Fruit fly (Drosophila melanogaster) whole organism, embryonic: ENCODE measurements around the gene CG32147.

ENCODE experiments used
- Bdp1 ChIP-seq: fragments of 200-800 bp; sonication (Bioruptor generic); optimal IDR thresholded peaks from 3 replicates; lab custom pipeline; 2016; ENCODE audit warnings: missing biosample characterization, missing genetic modification characterization
- CG1024 ChIP-seq: fragments of 200-800 bp; sonication (Bioruptor generic); IDR thresholded peaks from 2 replicates; pipeline ENCODE4 v1.3.6; 2022; ENCODE audit warnings: missing biosample characterization, missing genetic modification characterization
- CG11085 ChIP-seq: fragments of 200-800 bp; sonication (Bioruptor generic); IDR thresholded peaks from 2 replicates; pipeline ENCODE4 v1.3.6; 2022; ENCODE audit warnings: missing biosample characterization, missing genetic modification characterization
- CG12071 ChIP-seq: fragments of 200-800 bp; sonication (Bioruptor generic); optimal IDR thresholded peaks from 3 replicates; lab custom pipeline; 2018; ENCODE audit warnings: missing biosample characterization, mild to moderate bottlenecking, missing genetic modification characterization
- CG13287 ChIP-seq: fragments of 200-800 bp; sonication (Bioruptor generic); IDR thresholded peaks from 2 replicates; pipeline ENCODE4 v1.3.6; 2022; ENCODE audit warnings: missing biosample characterization, missing genetic modification characterization; ENCODE audit not compliant: partially characterized antibody
- CG13894 ChIP-seq: fragments of 200-800 bp; sonication (Bioruptor generic); optimal IDR thresholded peaks from 3 replicates; lab custom pipeline; 2018; ENCODE audit warnings: missing biosample characterization, mild to moderate bottlenecking, missing genetic modification characterization, moderate library complexity
- CG14441 ChIP-seq: fragments of 200-800 bp; sonication (Bioruptor generic); IDR thresholded peaks from 2 replicates; pipeline ENCODE4 v1.3.6; 2022; ENCODE audit warnings: missing biosample characterization, missing genetic modification characterization
- CG1832 ChIP-seq: fragments of 200-800 bp; sonication (Bioruptor generic); optimal IDR thresholded peaks from 2 replicates; lab custom pipeline; 2017; ENCODE audit warnings: missing biosample characterization, mild to moderate bottlenecking, missing genetic modification characterization, inconsistent platforms
- CG2199 ChIP-seq: fragments of 200-800 bp; sonication (Bioruptor generic); IDR thresholded peaks from 3 replicates; pipeline ENCODE4 v1.3.6; 2022; ENCODE audit warnings: missing biosample characterization, missing genetic modification characterization
- CG2712 ChIP-seq: fragments of 200-800 bp; optimal IDR thresholded peaks from 3 replicates; lab custom pipeline; 2019; ENCODE audit warnings: missing biosample characterization, mild to moderate bottlenecking, missing genetic modification characterization, moderate library complexity
- CG2889 ChIP-seq: fragments of 200-800 bp; sonication (Bioruptor generic); IDR thresholded peaks from 3 replicates; pipeline ENCODE4 v1.3.6; 2022; ENCODE audit warnings: missing biosample characterization, missing genetic modification characterization
- CG4328 ChIP-seq: fragments of 200-800 bp; sonication (Bioruptor generic); optimal IDR thresholded peaks from 3 replicates; lab custom pipeline; 2017; ENCODE audit warnings: missing biosample characterization, missing genetic modification reagents, missing genetic modification characterization
- CG6272 ChIP-seq: fragments of 200-800 bp; sonication (Bioruptor generic); IDR thresholded peaks from 2 replicates; pipeline ENCODE4 v1.3.6; 2022; ENCODE audit warnings: missing biosample characterization, missing genetic modification characterization
- CG6854 ChIP-seq: fragments of 200-800 bp; sonication (Bioruptor generic); optimal IDR thresholded peaks from 3 replicates; lab custom pipeline; 2017; ENCODE audit warnings: missing biosample characterization, mild to moderate bottlenecking, missing genetic modification characterization
- CG7786 ChIP-seq: fragments of 200-800 bp; sonication (Bioruptor generic); optimal IDR thresholded peaks from 2 replicates; lab custom pipeline; 2016; ENCODE audit warnings: missing biosample characterization, missing genetic modification characterization
- CG8290 ChIP-seq, 3 experiments: fragments of 200-800 bp; sonication (Bioruptor generic); optimal IDR thresholded peaks; 2 replicates each; lab custom pipeline; 2016 to 2019; ENCODE audit warnings: missing biosample characterization in 3 of 3, missing genetic modification characterization in 3 of 3, mild to moderate bottlenecking in 2 of 3, moderate library complexity in 1 of 3
- CG8388 ChIP-seq: fragments of 200-800 bp; sonication (Bioruptor generic); optimal IDR thresholded peaks from 2 replicates; lab custom pipeline; 2019; ENCODE audit warnings: missing biosample characterization, mild to moderate bottlenecking, missing genetic modification characterization, moderate library complexity
- CG8944 ChIP-seq: fragments of 200-800 bp; sonication (Bioruptor generic); optimal IDR thresholded peaks from 3 replicates; lab custom pipeline; 2016; ENCODE audit warnings: missing biosample characterization, missing genetic modification characterization
- CG9609 ChIP-seq: fragments of 200-800 bp; sonication (Bioruptor generic); optimal IDR thresholded peaks from 3 replicates; lab custom pipeline; 2016; ENCODE audit warnings: missing biosample characterization, missing genetic modification characterization
- CrebB ChIP-seq: fragments of 200-800 bp; sonication (Bioruptor generic); optimal IDR thresholded peaks from 3 replicates; lab custom pipeline; 2018; ENCODE audit warnings: missing biosample characterization, mild to moderate bottlenecking, missing genetic modification characterization
- D ChIP-seq, 2 experiments: fragments of 200-800 bp in 1 of 2; fragments of >200 bp in 1 of 2; sonication (Bioruptor generic) in 1 of 2; optimal IDR thresholded peaks; 2 replicates in 1 of 2; 3 replicates in 1 of 2; lab custom pipeline; 2017; ENCODE audit warnings: mild to moderate bottlenecking in 1 of 2, missing biosample characterization in 1 of 2, missing genetic modification characterization in 1 of 2, missing genetic modification reagents in 1 of 2
- D19A ChIP-seq: fragments of 200-800 bp; optimal IDR thresholded peaks from 3 replicates; lab custom pipeline; 2019; ENCODE audit warnings: missing biosample characterization, mild to moderate bottlenecking, missing genetic modification characterization, moderate library complexity
- Fer2 ChIP-seq: fragments of 200-800 bp; sonication (Bioruptor generic); optimal IDR thresholded peaks from 2 replicates; lab custom pipeline; 2018; ENCODE audit warnings: missing biosample characterization, mild to moderate bottlenecking, missing genetic modification characterization, moderate library complexity
- Hsf ChIP-seq: fragments of 200-800 bp; sonication (Bioruptor generic); optimal IDR thresholded peaks from 3 replicates; lab custom pipeline; 2016; ENCODE audit warnings: missing biosample characterization, missing genetic modification characterization
- Lpt ChIP-seq: fragments of >200 bp; optimal IDR thresholded peaks from 2 replicates; lab custom pipeline; 2018; ENCODE audit warnings: missing biosample characterization, missing genetic modification characterization
- MBD-R2 ChIP-seq: fragments of 200-800 bp; sonication (Bioruptor generic); IDR thresholded peaks from 2 replicates; pipeline ENCODE4 v1.3.6; 2022; ENCODE audit warnings: missing biosample characterization, missing genetic modification characterization
- Mrtf ChIP-seq: fragments of 200-800 bp; sonication (Bioruptor generic); IDR thresholded peaks from 3 replicates; pipeline ENCODE4 v1.3.6; 2022; ENCODE audit warnings: missing biosample characterization, missing genetic modification characterization
- Nf-YC ChIP-seq: fragments of 200-800 bp; optimal IDR thresholded peaks from 3 replicates; lab custom pipeline; 2019; ENCODE audit warnings: missing biosample characterization, mild to moderate bottlenecking, missing genetic modification characterization, moderate library complexity
- Rfx ChIP-seq: fragments of 200-800 bp; sonication (Bioruptor generic); IDR thresholded peaks from 2 replicates; pipeline ENCODE4 v1.3.6; 2022; ENCODE audit warnings: missing biosample characterization, missing genetic modification characterization
- Ssrp ChIP-seq: fragments of 200-800 bp; sonication (Bioruptor generic); optimal IDR thresholded peaks from 2 replicates; lab custom pipeline; 2018; ENCODE audit warnings: missing biosample characterization, mild to moderate bottlenecking, missing genetic modification characterization, moderate library complexity
- Xbp1 ChIP-seq: fragments of 200-800 bp; sonication (Bioruptor generic); optimal IDR thresholded peaks from 3 replicates; lab custom pipeline; 2016; ENCODE audit warnings: missing biosample characterization, mild to moderate bottlenecking, missing genetic modification characterization
- YL-1 ChIP-seq: fragments of 200-800 bp; sonication (Bioruptor generic); optimal IDR thresholded peaks from 3 replicates; lab custom pipeline; 2017; ENCODE audit warnings: missing biosample characterization, mild to moderate bottlenecking, missing genetic modification characterization
- ato ChIP-seq: fragments of 200-800 bp; sonication (Bioruptor generic); IDR thresholded peaks from 2 replicates; pipeline ENCODE4 v1.3.6; 2022; ENCODE audit warnings: missing biosample characterization, missing genetic modification characterization; ENCODE audit not compliant: partially characterized antibody
- bigmax ChIP-seq: fragments of 200-800 bp; sonication (Bioruptor generic); optimal IDR thresholded peaks from 2 replicates; lab custom pipeline; 2018; ENCODE audit warnings: missing biosample characterization, mild to moderate bottlenecking, missing genetic modification characterization
- bsh ChIP-seq, 2 experiments: fragments of 200-800 bp; sonication (Bioruptor generic); optimal IDR thresholded peaks; 2 replicates each; lab custom pipeline; 2017 to 2018; ENCODE audit warnings: mild to moderate bottlenecking in 2 of 2, missing biosample characterization in 2 of 2, missing genetic modification characterization in 2 of 2, moderate library complexity in 1 of 2
- cwo ChIP-seq: fragments of 200-800 bp; sonication (Bioruptor generic); optimal IDR thresholded peaks from 3 replicates; lab custom pipeline; 2017; ENCODE audit warnings: missing biosample characterization, missing genetic modification characterization, mild to moderate bottlenecking, moderate library complexity, missing genetic modification reagents
- dmrt99B ChIP-seq: fragments of 200-800 bp; sonication (Bioruptor generic); optimal IDR thresholded peaks from 2 replicates; lab custom pipeline; 2018; ENCODE audit warnings: missing biosample characterization, mild to moderate bottlenecking, missing genetic modification characterization, moderate library complexity
- ewg ChIP-seq: fragments of 200-800 bp; sonication (Bioruptor generic); optimal IDR thresholded peaks from 3 replicates; lab custom pipeline; 2017; ENCODE audit warnings: mild to moderate bottlenecking, missing biosample characterization, missing genetic modification reagents, missing genetic modification characterization
- gro ChIP-seq: fragments of 200-800 bp; sonication (Bioruptor generic); optimal IDR thresholded peaks from 2 replicates; lab custom pipeline; 2016; ENCODE audit warnings: missing biosample characterization, missing genetic modification characterization
- her ChIP-seq: fragments of 200-800 bp; sonication (Bioruptor generic); optimal IDR thresholded peaks from 2 replicates; lab custom pipeline; 2016; ENCODE audit warnings: missing biosample characterization, missing genetic modification characterization
- kay ChIP-seq: fragments of 200-800 bp; sonication (Bioruptor generic); optimal IDR thresholded peaks from 2 replicates; lab custom pipeline; 2016; ENCODE audit warnings: missing biosample characterization, missing genetic modification characterization
- knrl ChIP-seq: fragments of 200-800 bp; sonication (Bioruptor generic); IDR thresholded peaks from 3 replicates; pipeline ENCODE4 v1.3.6; 2022; ENCODE audit warnings: missing biosample characterization, missing genetic modification characterization; ENCODE audit not compliant: partially characterized antibody
- lmd ChIP-seq: fragments of 200-800 bp; sonication (Bioruptor generic); IDR thresholded peaks from 2 replicates; pipeline ENCODE4 v1.3.6; 2022; ENCODE audit warnings: missing biosample characterization, missing genetic modification characterization
- org-1 ChIP-seq: fragments of 200-800 bp; sonication (Bioruptor generic); optimal IDR thresholded peaks from 2 replicates; lab custom pipeline; 2017; ENCODE audit warnings: missing biosample characterization, missing genetic modification characterization
- otp ChIP-seq: fragments of 200-800 bp; sonication (Bioruptor generic); IDR thresholded peaks from 3 replicates; pipeline ENCODE4, ENCODE4 v1.3.6; 2022; ENCODE audit warnings: missing biosample characterization, missing genetic modification characterization
- p53 ChIP-seq: fragments of 200-800 bp; sonication (Bioruptor generic); optimal IDR thresholded peaks from 2 replicates; lab custom pipeline; 2016; ENCODE audit warnings: missing biosample characterization, missing genetic modification characterization
- ssp ChIP-seq: fragments of 200-800 bp; sonication (Bioruptor generic); IDR thresholded peaks from 2 replicates; pipeline ENCODE4 v1.3.6; 2022; ENCODE audit warnings: missing biosample characterization, missing genetic modification characterization
- tx ChIP-seq: fragments of 200-800 bp; sonication (Bioruptor generic); optimal IDR thresholded peaks from 2 replicates; lab custom pipeline; 2016; ENCODE audit warnings: missing biosample characterization, missing genetic modification characterization

Gene CG32147

DNA sequence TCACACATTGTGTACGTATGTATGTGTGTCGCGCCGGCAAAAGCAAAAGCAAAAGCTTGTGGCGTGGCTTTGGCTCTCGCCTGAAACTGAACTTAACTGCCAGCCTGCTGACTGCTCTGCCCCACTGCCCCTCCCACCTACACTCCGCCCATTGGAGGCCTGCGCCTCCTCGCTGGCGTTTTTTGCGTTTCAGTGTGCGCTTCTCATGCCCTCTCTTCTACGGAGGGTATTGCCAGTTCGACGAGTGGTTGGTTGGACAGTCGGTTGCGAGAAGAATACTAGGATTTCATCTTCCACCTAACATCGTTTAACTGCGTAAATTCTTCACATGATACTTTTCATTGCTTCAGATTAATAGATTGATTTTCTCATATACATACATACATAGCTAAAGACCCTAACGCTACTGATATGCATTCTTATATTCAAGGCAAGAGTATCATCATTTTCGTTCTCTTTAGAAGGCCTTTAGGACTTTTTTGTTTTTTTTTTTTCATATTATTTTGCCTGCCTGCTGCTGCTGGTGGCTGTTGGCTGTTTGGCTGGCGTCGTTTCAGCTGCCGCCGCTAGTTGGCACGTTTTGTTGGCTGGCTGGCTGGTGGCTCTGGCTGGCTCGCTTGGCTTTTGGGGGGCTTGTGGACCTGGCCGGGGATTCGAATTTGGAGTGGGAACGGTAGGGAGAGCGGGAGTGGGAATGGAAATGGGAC is 38.9 kb downstream of the CG32147 start (continued):
- no peak for TF ChIP-seq otp (GFP tag; lab: Robert Waterston, UW)
- peak; percentile 25 for TF ChIP-seq cwo (GFP tag; lab: Kevin White, UChicago)
- TF ChIP-seq CG6272 (GFP tag; lab: Robert Waterston, UW), result no peak
- peak; percentile 51 for TF ChIP-seq CG9609
- no peak for TF ChIP-seq ato (GFP tag; lab: Robert Waterston, UW)
- TF ChIP-seq Lpt, result no peak
- TF ChIP-seq kay (GFP tag; lab: Kevin White, UChicago), result no peak
- TF ChIP-seq YL-1, result no peak
- no peak for TF ChIP-seq CG11085 (GFP tag; lab: Robert Waterston, UW)
- TF ChIP-seq CG2712 (tag; lab: Kevin White, UChicago), result peak; percentile 56
- TF ChIP-seq dmrt99B, result peak; percentile 70
- no peak for TF ChIP-seq CG1024
- no peak for TF ChIP-seq knrl (GFP tag; lab: Robert Waterston, UW)
- TF ChIP-seq tx (GFP tag; lab: Kevin White, UChicago), result peak; percentile 6
- peak; percentile 12 for TF ChIP-seq Fer2 (tag; lab: Kevin White, UChicago)
- TF ChIP-seq Bdp1 (GFP tag; lab: Kevin White, UChicago), result peak; percentile 25
- peak; percentile 61 for TF ChIP-seq CG14441
- TF ChIP-seq bigmax, result no peak
- peak; percentile 35 for TF ChIP-seq ewg
- TF ChIP-seq CrebB (tag; lab: Kevin White, UChicago), result no peak
- TF ChIP-seq CG8944 (GFP tag; lab: Kevin White, UChicago), result peak; percentile 49
- TF ChIP-seq CG8290 (GFP tag; optimal IDR thresholded peaks at IDR 0.05; lab: Kevin White, UChicago), result no peak
- peak in 1 of 2 experiments; percentile 51 for TF ChIP-seq CG8290 (tag; optimal IDR thresholded peaks at IDR 0.05; lab: Kevin White, UChicago)
- peak; percentile 48 to 87 for TF ChIP-seq bsh (GFP tag; optimal IDR thresholded peaks at IDR 0.05; lab: Kevin White, UChicago)
- peak; percentile 68 for TF ChIP-seq Hsf (GFP tag; lab: Kevin White, UChicago)
- peak; percentile 51 for TF ChIP-seq Ssrp (tag; lab: Kevin White, UChicago)
- no peak for TF ChIP-seq CG4328 (GFP tag; lab: Kevin White, UChicago)
- peak; percentile 56 for TF ChIP-seq Xbp1 (GFP tag; lab: Kevin White, UChicago)
- no peak for TF ChIP-seq D (optimal IDR thresholded peaks at IDR 0.05; lab: Kevin White, UChicago)
- peak; percentile 6 for TF ChIP-seq D (GFP tag; optimal IDR thresholded peaks at IDR 0.05; lab: Kevin White, UChicago)
- TF ChIP-seq CG12071 (GFP tag; lab: Kevin White, UChicago), result peak; percentile 32
- 0 out of 3 replicates have a peak, but pooled peaks have one; percentile 22 for TF ChIP-seq Mrtf (GFP tag; lab: Robert Waterston, UW)
- 0 out of 3 replicates have a peak, but pooled peaks have one; percentile 7 for TF ChIP-seq CG2889
- peak; percentile 75 for TF ChIP-seq CG7786 (GFP tag; lab: Kevin White, UChicago)
- TF ChIP-seq CG13894, result no peak
- peak; percentile 27 for TF ChIP-seq CG8388 (GFP tag; lab: Kevin White, UChicago)
- no peak for TF ChIP-seq Nf-YC (tag; lab: Kevin White, UChicago)
- peak; percentile 95 for TF ChIP-seq D19A
- no peak for TF ChIP-seq CG1832 (GFP tag; lab: Kevin White, UChicago)
- TF ChIP-seq org-1 (GFP tag; lab: Kevin White, UChicago), result peak; percentile 48
- TF ChIP-seq lmd, result peak; percentile 68
- no peak for TF ChIP-seq p53 (GFP tag; lab: Kevin White, UChicago)
- TF ChIP-seq MBD-R2, result peak; percentile 34; the same call in 1 of the 2 replicates
- peak; percentile 49 for TF ChIP-seq her
- peak; percentile 65 for TF ChIP-seq Rfx
- TF ChIP-seq CG6854, result peak; percentile 76
- 0 out of 2 replicates have a peak, but pooled peaks have one; percentile 3 for TF ChIP-seq CG13287 (GFP tag; lab: Robert Waterston, UW)
- peak; percentile 52 for TF ChIP-seq ssp
- peak; percentile 63 for TF ChIP-seq gro (GFP tag; lab: Kevin White, UChicago)
- TF ChIP-seq CG2199, result no peak
